Fruit fly (Drosophila melanogaster): ENCODE measurements around the gene CG33764.

The CG33764 gene

dm6 chr3L:4252862-4253610 lies 14.3 kb downstream of the CG33764 start:
- TF ChIP-seq dl (GFP tag; optimal IDR thresholded peaks at IDR 0.05; ENCODE audit: insufficient read depth in 1 of 2, partially characterized antibody in 2 of 2) (no peak), GATAd (GFP tag; optimal IDR thresholded peaks at IDR 0.05) (no peak), Jra (GFP tag; optimal IDR thresholded peaks at IDR 0.05) (no peak), CG32264 (GFP tag; optimal IDR thresholded peaks at IDR 0.05) (no peak), Sp1 (GFP tag; optimal IDR thresholded peaks at IDR 0.05) (peak; percentile 18), brk (GFP tag; optimal IDR thresholded peaks at IDR 0.05) (no peak), OdsH (GFP tag; optimal IDR thresholded peaks at IDR 0.05) (no peak), fru (GFP tag; optimal IDR thresholded peaks at IDR 0.05) (peak; percentile 46), tai (GFP tag; optimal IDR thresholded peaks at IDR 0.05) (no peak), sv (GFP tag; optimal IDR thresholded peaks at IDR 0.05) (no peak), CrebA (GFP tag; optimal IDR thresholded peaks at IDR 0.05; ENCODE audit: borderline replicate concordance) (no peak), psq (GFP tag; optimal IDR thresholded peaks at IDR 0.05) (peak; percentile 84), usp (GFP tag; optimal IDR thresholded peaks at IDR 0.05) (no peak), Dif (GFP tag; optimal IDR thresholded peaks at IDR 0.05; ENCODE audit: partially characterized antibody) (no peak), Hnf4 (GFP tag; optimal IDR thresholded peaks at IDR 0.05) (no peak), N (GFP tag; optimal IDR thresholded peaks at IDR 0.05) (no peak), HLH106 (tag; optimal IDR thresholded peaks at IDR 0.05) (no peak), woc (GFP tag; optimal IDR thresholded peaks at IDR 0.05) (peak; percentile 45), sage (GFP tag; optimal IDR thresholded peaks at IDR 0.05) (no peak), Rel (GFP tag; optimal IDR thresholded peaks at IDR 0.05) (no peak), Rel (tag; optimal IDR thresholded peaks at IDR 0.05) (no peak), foxo (GFP tag; optimal IDR thresholded peaks at IDR 0.05) (peak in 1 of 2 experiments; percentile 28), jim (GFP tag; optimal IDR thresholded peaks at IDR 0.05) (no peak), dmrt93B (GFP tag; optimal IDR thresholded peaks at IDR 0.05) (no peak), Myc (optimal IDR thresholded peaks at IDR 0.05) (peak; percentile 28), dsf (GFP tag; optimal IDR thresholded peaks at IDR 0.05; ENCODE audit: borderline replicate concordance) (no peak), lola (GFP tag; optimal IDR thresholded peaks at IDR 0.05) (no peak), Vsx2 (GFP tag; optimal IDR thresholded peaks at IDR 0.05; ENCODE audit: partially characterized antibody) (no peak), pan (optimal IDR thresholded peaks at IDR 0.05) (no peak), Dfd (GFP tag; optimal IDR thresholded peaks at IDR 0.05) (no peak), rgr (GFP tag; optimal IDR thresholded peaks at IDR 0.05) (peak; percentile 32), ey (GFP tag; optimal IDR thresholded peaks at IDR 0.05) (peak; percentile 30), br (GFP tag; optimal IDR thresholded peaks at IDR 0.05) (no peak), Hr78 (GFP tag; optimal IDR thresholded peaks at IDR 0.05) (no peak), Hr83 (GFP tag; optimal IDR thresholded peaks at IDR 0.05; ENCODE audit: poor library complexity, severe bottlenecking) (no peak), CG9705 (GFP tag; optimal IDR thresholded peaks at IDR 0.05) (no peak), h (GFP tag; optimal IDR thresholded peaks at IDR 0.05) (peak; percentile 23), Abd-B (GFP tag; optimal IDR thresholded peaks at IDR 0.05) (no peak), Mio (GFP tag; optimal IDR thresholded peaks at IDR 0.05) (no peak)

- TF ChIP-seq rgr (GFP tag; optimal IDR thresholded peaks at IDR 0.05) (no peak), CG9705 (GFP tag; optimal IDR thresholded peaks at IDR 0.05) (peak; percentile 3), brk (GFP tag; optimal IDR thresholded peaks at IDR 0.05) (no peak), Dif (GFP tag; optimal IDR thresholded peaks at IDR 0.05; ENCODE audit: partially characterized antibody) (peak; percentile 32), psq (GFP tag; optimal IDR thresholded peaks at IDR 0.05) (peak; percentile 89), Hnf4 (GFP tag; optimal IDR thresholded peaks at IDR 0.05) (no peak), dl (GFP tag; optimal IDR thresholded peaks at IDR 0.05; ENCODE audit: insufficient read depth in 1 of 2, partially characterized antibody in 2 of 2) (no peak), ey (GFP tag; optimal IDR thresholded peaks at IDR 0.05) (no peak), Rel (GFP tag; optimal IDR thresholded peaks at IDR 0.05) (no peak), Rel (tag; optimal IDR thresholded peaks at IDR 0.05) (peak; percentile 15), dsf (GFP tag; optimal IDR thresholded peaks at IDR 0.05; ENCODE audit: borderline replicate concordance) (no peak), fru (GFP tag; optimal IDR thresholded peaks at IDR 0.05) (peak; percentile 79), Myc (optimal IDR thresholded peaks at IDR 0.05) (peak; percentile 50), Hr78 (GFP tag; optimal IDR thresholded peaks at IDR 0.05) (no peak), jim (GFP tag; optimal IDR thresholded peaks at IDR 0.05) (no peak), Jra (GFP tag; optimal IDR thresholded peaks at IDR 0.05) (no peak), woc (GFP tag; optimal IDR thresholded peaks at IDR 0.05) (peak; percentile 52), Hr83 (GFP tag; optimal IDR thresholded peaks at IDR 0.05; ENCODE audit: poor library complexity, severe bottlenecking) (no peak), lola (GFP tag; optimal IDR thresholded peaks at IDR 0.05) (no peak)
These were observed 15.0 kb downstream of the CG33764 start for dm6 chr3L:4252121-4252861.
